Worm (Caenorhabditis elegans) whole organism, L1 larva: ENCODE results near the gene R09A8.5.

Experiments
- C16A3.4 ChIP-seq: fragments of 150-350 bp; optimal IDR thresholded peaks from 2 replicates; lab custom pipeline; 2014; ENCODE audit warnings: missing biosample characterization, missing genetic modification characterization
- C34B4.2 ChIP-seq: sonication (generic microtip); optimal IDR thresholded peaks from 2 replicates; lab custom pipeline; 2017; ENCODE audit warnings: mild to moderate bottlenecking, missing genetic modification characterization, missing compliant biosample characterization
- F16B12.6 ChIP-seq: fragments of 150-350 bp; optimal IDR thresholded peaks from 2 replicates; lab custom pipeline; 2014; ENCODE audit warnings: missing biosample characterization, missing genetic modification characterization
- aha-1 ChIP-seq: fragments of 150-350 bp; optimal IDR thresholded peaks from 2 replicates; lab custom pipeline; 2014; ENCODE audit warnings: missing biosample characterization, missing genetic modification characterization
- blmp-1 ChIP-seq: fragments of 150-350 bp; optimal IDR thresholded peaks from 2 replicates; lab custom pipeline; 2014; ENCODE audit warnings: missing biosample characterization, missing genetic modification characterization
- ceh-88 ChIP-seq: fragments of 200-800 bp; sonication (Bioruptor generic); IDR thresholded peaks from 2 replicates; pipeline ENCODE4 v1.3.6; 2022; ENCODE audit warnings: missing genetic modification characterization, missing compliant biosample characterization
- dpl-1 ChIP-seq, 3 experiments: fragments of 150-350 bp in 2 of 3; sonication (generic microtip) in 1 of 3; optimal IDR thresholded peaks; 2 replicates each; lab custom pipeline; 2014 to 2017; ENCODE audit warnings: missing biosample characterization in 3 of 3, missing genetic modification characterization in 3 of 3, missing genetic modification reagents in 3 of 3
- dsc-1 ChIP-seq: sonication (generic microtip); optimal IDR thresholded peaks from 2 replicates; lab custom pipeline; 2016; ENCODE audit warnings: mild to moderate bottlenecking, missing genetic modification characterization, missing compliant biosample characterization
- efl-1 ChIP-seq, 4 experiments: fragments of 150-350 bp; optimal IDR thresholded peaks in 3 of 4; peaks in 1 of 4; 1 replicate in 1 of 4; 2 replicates in 3 of 4; lab custom pipeline; 2014; ENCODE audit warnings: missing biosample characterization in 2 of 4, missing genetic modification characterization in 2 of 4, missing genetic modification reagents in 2 of 4
- efl-3 ChIP-seq: fragments of 200-800 bp; sonication (Bioruptor generic); optimal IDR thresholded peaks from 2 replicates; lab custom pipeline; 2018; ENCODE audit warnings: mild to moderate bottlenecking, missing genetic modification characterization, missing compliant biosample characterization
- egl-27 ChIP-seq, 2 experiments: fragments of 150-350 bp in 1 of 2; sonication (generic microtip); optimal IDR thresholded peaks; 3 replicates each; lab custom pipeline; 2017 to 2018; ENCODE audit warnings: missing biosample characterization in 2 of 2, missing genetic modification characterization in 2 of 2, missing genetic modification reagents in 2 of 2
- elt-2 ChIP-seq: sonication (generic microtip); optimal IDR thresholded peaks from 2 replicates; lab custom pipeline; 2016; ENCODE audit warnings: missing genetic modification characterization, mild to moderate bottlenecking, inconsistent platforms, missing compliant biosample characterization, missing genetic modification reagents
- elt-3 ChIP-seq, 6 experiments: fragments of 150-350 bp in 1 of 6; sonication (generic microtip); optimal IDR thresholded peaks; 2 replicates each; lab custom pipeline; 2017 to 2018; ENCODE audit warnings: missing biosample characterization in 6 of 6, missing genetic modification characterization in 6 of 6, inconsistent platforms in 1 of 6
- ets-5 ChIP-seq: fragments of 200-800 bp; sonication (Bioruptor generic); IDR thresholded peaks from 2 replicates; pipeline ENCODE4 v1.3.6; 2022; ENCODE audit warnings: missing genetic modification characterization, missing compliant biosample characterization
- jun-1 ChIP-seq: fragments of 150-350 bp; optimal IDR thresholded peaks from 2 replicates; lab custom pipeline; 2014; ENCODE audit warnings: missing biosample characterization, missing genetic modification reagents, missing genetic modification characterization
- lin-14 ChIP-seq: fragments of 200-800 bp; sonication (Bioruptor generic); optimal IDR thresholded peaks from 2 replicates; lab custom pipeline; 2018; ENCODE audit warnings: mild to moderate bottlenecking, missing genetic modification characterization, moderate library complexity, missing compliant biosample characterization
- lin-15B ChIP-seq: fragments of 150-350 bp; sonication (generic microtip); optimal IDR thresholded peaks from 3 replicates; lab custom pipeline; 2014; ENCODE audit warnings: missing biosample characterization, missing genetic modification characterization
- lin-35 ChIP-seq, 2 experiments: fragments of 150-350 bp; optimal IDR thresholded peaks; 2 replicates each; lab custom pipeline; 2014; ENCODE audit warnings: missing biosample characterization in 2 of 2, missing genetic modification characterization in 2 of 2, missing genetic modification reagents in 2 of 2
- lin-39 ChIP-seq: fragments of 150-350 bp; optimal IDR thresholded peaks from 2 replicates; lab custom pipeline; 2014; ENCODE audit warnings: missing biosample characterization, missing genetic modification reagents, missing genetic modification characterization
- lir-3 ChIP-seq: sonication (generic microtip); optimal IDR thresholded peaks from 2 replicates; lab custom pipeline; 2016; ENCODE audit warnings: mild to moderate bottlenecking, missing genetic modification characterization, moderate library complexity, missing compliant biosample characterization; ENCODE audit not compliant: poor library complexity
- lsy-2 ChIP-seq, 2 experiments: fragments of 150-350 bp; optimal IDR thresholded peaks; 2 replicates each; lab custom pipeline; 2014; ENCODE audit warnings: missing biosample characterization in 2 of 2, missing genetic modification characterization in 2 of 2
- mdl-1 ChIP-seq, 2 experiments: fragments of 150-350 bp; optimal IDR thresholded peaks; 2 replicates each; lab custom pipeline; 2014 to 2017; ENCODE audit warnings: missing biosample characterization in 2 of 2, missing genetic modification characterization in 2 of 2, inconsistent platforms in 1 of 2
- mep-1 ChIP-seq: fragments of 150-350 bp; optimal IDR thresholded peaks from 2 replicates; lab custom pipeline; 2014; ENCODE audit warnings: missing biosample characterization, missing genetic modification characterization
- nhr-11 ChIP-seq: fragments of 150-350 bp; optimal IDR thresholded peaks from 2 replicates; lab custom pipeline; 2014; ENCODE audit warnings: missing biosample characterization, missing genetic modification characterization
- nhr-12 ChIP-seq: sonication (generic microtip); optimal IDR thresholded peaks from 2 replicates; lab custom pipeline; 2017; ENCODE audit warnings: missing biosample characterization, missing genetic modification characterization
- nhr-19 ChIP-seq: fragments of 200-800 bp; sonication (Bioruptor generic); conservative IDR thresholded peaks from 2 replicates; pipeline ENCODE4 v1.3.6; 2022; ENCODE audit warnings: missing genetic modification characterization, missing compliant biosample characterization
- nhr-20 ChIP-seq: sonication (generic microtip); optimal IDR thresholded peaks from 2 replicates; lab custom pipeline; 2016; ENCODE audit warnings: mild to moderate bottlenecking, missing genetic modification characterization, missing compliant biosample characterization
- nhr-47 ChIP-seq: sonication (generic microtip); optimal IDR thresholded peaks from 2 replicates; lab custom pipeline; 2016; ENCODE audit warnings: mild to moderate bottlenecking, missing genetic modification characterization, moderate library complexity, missing compliant biosample characterization
- nhr-77 ChIP-seq: fragments of 150-350 bp; optimal IDR thresholded peaks from 2 replicates; lab custom pipeline; 2014; ENCODE audit warnings: missing biosample characterization, missing genetic modification characterization
- nhr-85 ChIP-seq: sonication (generic microtip); peaks from one replicate; lab custom pipeline; 2016; ENCODE audit warnings: missing genetic modification characterization, inconsistent platforms, missing compliant biosample characterization
- nhr-90 ChIP-seq: sonication (generic microtip); optimal IDR thresholded peaks from 2 replicates; lab custom pipeline; 2016; ENCODE audit warnings: mild to moderate bottlenecking, missing genetic modification characterization, missing compliant biosample characterization; ENCODE audit not compliant: poor library complexity
- skn-1 ChIP-seq: fragments of 150-350 bp; optimal IDR thresholded peaks from 2 replicates; lab custom pipeline; 2014; ENCODE audit warnings: missing biosample characterization, missing genetic modification characterization
- snu-23 ChIP-seq: sonication (generic microtip); optimal IDR thresholded peaks from 2 replicates; lab custom pipeline; 2016; ENCODE audit warnings: missing genetic modification characterization, missing compliant biosample characterization
- sup-37 ChIP-seq: fragments of 200-800 bp; sonication (Bioruptor generic); optimal IDR thresholded peaks from 2 replicates; lab custom pipeline; 2018; ENCODE audit warnings: mild to moderate bottlenecking, missing genetic modification characterization, missing compliant biosample characterization
- swsn-7 ChIP-seq: sonication (generic microtip); optimal IDR thresholded peaks from 2 replicates; lab custom pipeline; 2016; ENCODE audit warnings: missing genetic modification characterization, missing compliant biosample characterization
- tbx-2 ChIP-seq: sonication (generic microtip); optimal IDR thresholded peaks from 2 replicates; lab custom pipeline; 2016; ENCODE audit warnings: missing genetic modification characterization, missing compliant biosample characterization
- unc-130 ChIP-seq: fragments of 150-350 bp; optimal IDR thresholded peaks from 2 replicates; lab custom pipeline; 2017; ENCODE audit warnings: missing biosample characterization, missing genetic modification characterization, inconsistent platforms
- unc-30 ChIP-seq: sonication (generic microtip); optimal IDR thresholded peaks from 2 replicates; lab custom pipeline; 2017; ENCODE audit warnings: missing biosample characterization, missing genetic modification characterization
- unc-62 ChIP-seq: fragments of 150-350 bp; optimal IDR thresholded peaks from 2 replicates; lab custom pipeline; 2014; ENCODE audit warnings: missing biosample characterization, missing genetic modification reagents, missing genetic modification characterization
- unc-86 ChIP-seq: sonication (generic microtip); optimal IDR thresholded peaks from 2 replicates; lab custom pipeline; 2016; ENCODE audit warnings: missing genetic modification characterization, missing compliant biosample characterization
- unc-98 ChIP-seq: fragments of 200-800 bp; sonication (Bioruptor generic); IDR thresholded peaks from 2 replicates; pipeline ENCODE4 v1.3.6; 2022; ENCODE audit warnings: missing genetic modification characterization, missing compliant biosample characterization
- vab-15 ChIP-seq: sonication (generic microtip); optimal IDR thresholded peaks from 2 replicates; lab custom pipeline; 2017; ENCODE audit warnings: missing genotype, mild to moderate bottlenecking, missing genetic modification characterization, missing compliant biosample characterization
- xbp-1 ChIP-seq: sonication (generic microtip); optimal IDR thresholded peaks from 2 replicates; lab custom pipeline; 2016; ENCODE audit warnings: missing genetic modification characterization, missing compliant biosample characterization
- zip-4 ChIP-seq: fragments of 200-800 bp; sonication (Bioruptor generic); optimal IDR thresholded peaks from 2 replicates; lab custom pipeline; 2018; ENCODE audit warnings: mild to moderate bottlenecking, missing genetic modification characterization, moderate library complexity, missing compliant biosample characterization

R09A8.5 gene

DNA sequence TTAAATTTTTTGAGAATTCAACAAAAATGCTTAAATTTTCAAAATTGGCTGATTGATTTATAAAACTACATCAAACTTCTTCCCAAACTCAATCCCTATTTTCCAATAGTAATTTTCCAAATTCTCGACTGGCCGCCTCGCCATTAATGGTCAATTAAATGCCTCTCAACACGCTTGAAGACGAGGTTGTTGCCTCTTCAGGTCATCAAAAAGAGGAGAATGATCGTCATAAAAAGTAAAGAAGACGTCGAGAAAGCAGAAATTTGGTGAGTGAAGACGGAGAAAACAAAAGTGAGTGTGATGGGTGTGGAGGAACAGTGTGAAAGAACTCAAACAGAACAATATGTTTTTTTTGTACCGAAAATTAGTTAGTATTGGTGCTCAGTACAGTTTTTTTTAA is 602 bp upstream of the R09A8.5 start:
- TF ChIP-seq nhr-85 (tag; lab: Kevin White, UChicago), result peak; percentile 76
- TF ChIP-seq blmp-1 (tag; lab: Kevin White, UChicago), result peak; percentile 90
- no peak for TF ChIP-seq lsy-2 (tag; optimal IDR thresholded peaks at IDR 0.05; lab: Kevin White, UChicago)
- TF ChIP-seq lin-14 (GFP tag; lab: Kevin White, UChicago), result peak; percentile 55

DNA sequence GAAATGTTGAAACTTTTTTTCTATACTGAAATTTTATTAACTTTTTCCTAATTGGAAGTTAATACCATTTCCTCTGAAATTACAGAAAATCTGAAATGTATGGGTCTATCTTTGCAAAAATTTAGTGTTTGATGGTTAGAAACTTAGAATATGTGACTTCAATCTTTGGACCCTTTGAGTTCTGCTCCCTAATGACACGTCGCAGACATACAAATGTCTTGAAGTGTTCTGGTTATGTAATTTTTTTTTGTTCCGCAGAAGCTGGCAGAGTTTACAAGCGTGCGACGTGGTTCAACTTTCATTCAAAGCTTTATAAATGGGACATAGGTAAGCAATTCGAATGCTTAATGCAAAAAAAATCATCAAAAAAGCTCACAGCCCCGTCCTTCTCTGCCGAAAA is 2.4 kb downstream of the R09A8.5 start:
- no peak for TF ChIP-seq sup-37 (GFP tag; lab: Kevin White, UChicago)
- TF ChIP-seq lin-39 (tag; lab: Kevin White, UChicago), result no peak
- TF ChIP-seq nhr-47 (tag; lab: Kevin White, UChicago), result no peak
- TF ChIP-seq nhr-19 (GFP tag; lab: Robert Waterston, UW), result no peak

DNA sequence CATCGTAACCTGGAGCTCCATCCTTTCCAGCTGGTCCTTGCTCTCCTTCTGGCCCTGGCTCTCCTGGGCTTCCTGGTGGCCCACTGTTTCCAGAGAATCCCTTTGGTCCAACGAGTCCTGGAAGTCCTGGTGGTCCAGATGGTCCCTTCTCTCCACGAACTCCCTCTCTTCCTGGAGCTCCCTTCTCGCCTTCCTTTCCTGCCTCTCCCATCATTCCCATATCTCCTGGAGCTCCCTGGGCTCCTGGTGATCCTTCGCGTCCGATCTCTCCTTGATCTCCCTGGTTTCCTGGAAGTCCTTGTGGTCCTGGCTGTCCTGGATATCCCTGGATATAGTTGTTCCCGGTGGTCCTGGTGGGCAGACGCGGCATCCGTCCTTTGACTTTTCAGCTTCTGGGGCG is 4.1 kb downstream of the R09A8.5 start:
- TF ChIP-seq jun-1 (no peak), ceh-88 (no peak), unc-86 (no peak), nhr-19 (GFP tag; lab: Robert Waterston, UW) (no peak), lin-35 (GFP tag; optimal IDR thresholded peaks at IDR 0.05; lab: Kevin White, UChicago) (no peak), lin-39 (tag; lab: Kevin White, UChicago) (no peak), lir-3 (tag; lab: Kevin White, UChicago) (no peak), egl-27 (tag; optimal IDR thresholded peaks at IDR 0.05; lab: Kevin White, UChicago) (no peak), C34B4.2 (tag; lab: Kevin White, UChicago) (no peak), elt-3 (tag; optimal IDR thresholded peaks at IDR 0.05; lab: Kevin White, UChicago) (no peak), unc-62 (GFP tag; lab: Kevin White, UChicago) (no peak), aha-1 (tag; lab: Kevin White, UChicago) (no peak), ets-5 (GFP tag; lab: Robert Waterston, UW) (no peak), unc-98 (GFP tag; lab: Robert Waterston, UW) (no peak), efl-1 (optimal IDR thresholded peaks at IDR 0.05; lab: Kevin White, UChicago) (no peak), efl-1 (GFP tag; optimal IDR thresholded peaks at IDR 0.05 in 1 of 2; lab: Kevin White, UChicago) (no peak), dpl-1 (GFP tag; optimal IDR thresholded peaks at IDR 0.05; lab: Kevin White, UChicago) (no peak)

DNA sequence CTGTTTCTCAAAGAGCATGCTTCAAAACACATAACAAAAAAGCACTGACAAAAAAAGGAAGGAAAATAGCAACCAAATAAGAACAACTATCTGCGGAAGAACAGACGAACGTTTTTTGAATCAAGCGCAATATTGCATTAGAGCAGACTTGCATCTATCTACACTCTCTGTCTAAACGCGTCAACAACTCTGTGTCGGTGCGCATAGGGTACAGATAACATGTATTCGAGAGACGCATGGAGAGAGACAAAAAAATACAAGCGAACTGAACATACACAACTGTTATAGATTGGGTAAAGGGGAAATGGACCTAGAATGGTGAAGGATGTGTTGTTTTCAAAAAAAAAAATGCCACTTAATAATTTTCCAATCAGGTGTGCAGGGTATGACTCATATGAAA is 5.3 kb downstream of the R09A8.5 start:
- TF ChIP-seq C16A3.4 (tag; lab: Kevin White, UChicago), result peak; percentile 62
- TF ChIP-seq elt-2, result peak; percentile 24
- TF ChIP-seq jun-1, result peak; percentile 40
- TF ChIP-seq F16B12.6 (tag; lab: Kevin White, UChicago), result no peak
- TF ChIP-seq unc-62 (GFP tag; lab: Kevin White, UChicago), result no peak
- TF ChIP-seq dsc-1, result no peak
- peak; percentile 7 for TF ChIP-seq unc-130 (tag; lab: Kevin White, UChicago)
- no peak for TF ChIP-seq xbp-1 (tag; lab: Kevin White, UChicago)
- TF ChIP-seq ceh-88, result no peak
- TF ChIP-seq nhr-47 (tag; lab: Kevin White, UChicago), result peak; percentile 32
- TF ChIP-seq nhr-11 (tag; lab: Kevin White, UChicago), result no peak
- TF ChIP-seq vab-15 (tag; lab: Kevin White, UChicago), result peak; percentile 22
- TF ChIP-seq snu-23 (GFP tag; lab: Kevin White, UChicago), result peak; percentile 59
- peak; percentile 13 for TF ChIP-seq tbx-2 (tag; lab: Kevin White, UChicago)
- TF ChIP-seq zip-4, result no peak
- TF ChIP-seq nhr-90 (tag; lab: Kevin White, UChicago), result peak; percentile 42
- peak; percentile 85 for TF ChIP-seq lin-14 (GFP tag; lab: Kevin White, UChicago)
- peak; percentile 15 to 78 for TF ChIP-seq efl-1 (optimal IDR thresholded peaks at IDR 0.05; lab: Kevin White, UChicago)
- TF ChIP-seq efl-1 (GFP tag; optimal IDR thresholded peaks at IDR 0.05 in 1 of 2; lab: Kevin White, UChicago), result peak; percentile 77 to 98
- TF ChIP-seq dpl-1 (GFP tag; optimal IDR thresholded peaks at IDR 0.05; lab: Kevin White, UChicago), result peak; percentile 59 to 80 (median 76)
- TF ChIP-seq lin-35 (GFP tag; optimal IDR thresholded peaks at IDR 0.05; lab: Kevin White, UChicago), result peak; percentile 33 to 90
- no peak for TF ChIP-seq nhr-12 (tag; lab: Kevin White, UChicago)
- TF ChIP-seq swsn-7, result peak; percentile 33
- TF ChIP-seq nhr-77, result peak; percentile 76
- peak; percentile 14 for TF ChIP-seq lin-15B (tag; lab: Kevin White, UChicago)
- peak; percentile 62 for TF ChIP-seq mep-1 (tag; lab: Kevin White, UChicago)
- peak; percentile 65 for TF ChIP-seq nhr-20
- peak; percentile 40 for TF ChIP-seq skn-1 (tag; lab: Kevin White, UChicago)
- TF ChIP-seq efl-3 (GFP tag; lab: Kevin White, UChicago), result no peak
- peak in 2 of 6 experiments; percentile 45 for TF ChIP-seq elt-3 (tag; optimal IDR thresholded peaks at IDR 0.05; lab: Kevin White, UChicago)
- TF ChIP-seq nhr-85 (tag; lab: Kevin White, UChicago), result peak; percentile 75
- peak in 1 of 2 experiments; percentile 80 for TF ChIP-seq mdl-1 (tag; optimal IDR thresholded peaks at IDR 0.05; lab: Kevin White, UChicago)
- TF ChIP-seq unc-30, result no peak
- peak in 1 of 2 experiments; percentile 75 for TF ChIP-seq lsy-2 (tag; optimal IDR thresholded peaks at IDR 0.05; lab: Kevin White, UChicago)
- TF ChIP-seq blmp-1 (tag; lab: Kevin White, UChicago), result peak; percentile 73
